Worm (Caenorhabditis elegans) whole organism, L1 larva: ENCODE measurements around the gene hda-2.

Experiments
- C16A3.4 ChIP-seq: fragments of 150-350 bp; optimal IDR thresholded peaks from 2 replicates; lab custom pipeline; 2014; ENCODE audit warnings: missing biosample characterization, missing genetic modification characterization
- aha-1 ChIP-seq: fragments of 150-350 bp; optimal IDR thresholded peaks from 2 replicates; lab custom pipeline; 2014; ENCODE audit warnings: missing biosample characterization, missing genetic modification characterization
- fkh-10 ChIP-seq: sonication (generic microtip); optimal IDR thresholded peaks from 2 replicates; lab custom pipeline; 2017; ENCODE audit warnings: missing biosample characterization, missing genetic modification reagents, missing genetic modification characterization
- snpc-4 ChIP-seq: fragments of 150-350 bp; optimal IDR thresholded peaks from 2 replicates; lab custom pipeline; 2014; ENCODE audit warnings: missing biosample characterization, missing genetic modification characterization
- unc-130 ChIP-seq: fragments of 150-350 bp; optimal IDR thresholded peaks from 2 replicates; lab custom pipeline; 2017; ENCODE audit warnings: missing biosample characterization, missing genetic modification characterization, inconsistent platforms

DNA sequence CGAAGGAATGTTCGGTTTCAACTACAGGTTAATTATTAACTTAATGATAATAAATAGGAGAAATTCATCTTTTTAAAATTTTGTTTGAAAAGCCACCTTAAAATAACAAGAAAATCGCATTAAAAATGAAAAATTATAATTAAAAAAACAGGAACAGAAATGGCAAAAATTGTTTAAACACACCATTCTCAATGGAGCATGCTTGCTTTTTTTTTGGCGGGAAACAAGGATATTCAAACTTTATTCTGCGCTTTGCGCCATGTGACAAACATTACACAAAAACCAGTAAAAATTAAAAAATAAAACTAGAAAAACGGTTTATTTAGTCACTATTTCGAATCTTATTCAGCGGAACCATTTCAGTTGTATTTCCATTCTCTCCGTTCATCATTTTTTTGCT, 6.4 kb upstream of the hda-2 start:
- TF ChIP-seq aha-1 (tag; lab: Kevin White, UChicago), result no peak
- no peak for TF ChIP-seq unc-130 (tag; lab: Kevin White, UChicago)
- no peak for TF ChIP-seq fkh-10 (GFP tag; lab: Kevin White, UChicago)
- no peak for TF ChIP-seq snpc-4 (tag; lab: Kevin White, UChicago)
- TF ChIP-seq C16A3.4 (tag; lab: Kevin White, UChicago), result no peak
